Fruit fly (Drosophila melanogaster) whole organism, embryonic: ENCODE measurements around the gene ppk20.

ENCODE experiments used
- Ada2b ChIP-seq: fragments of 200-800 bp; sonication (Bioruptor generic); IDR thresholded peaks from 2 replicates; pipeline ENCODE4 v1.3.6; 2022; ENCODE audit warnings: missing biosample characterization, missing genetic modification characterization
- Adf1 ChIP-seq: fragments of 200-800 bp; sonication (Bioruptor generic); IDR thresholded peaks from 2 replicates; pipeline ENCODE4 v1.3.6; 2022; ENCODE audit warnings: missing biosample characterization, missing genetic modification characterization
- B-H2 ChIP-seq: fragments of 200-800 bp; sonication (Bioruptor generic); optimal IDR thresholded peaks from 2 replicates; lab custom pipeline; 2018; ENCODE audit warnings: missing biosample characterization, mild to moderate bottlenecking, missing genetic modification characterization
- CG11085 ChIP-seq: fragments of 200-800 bp; sonication (Bioruptor generic); IDR thresholded peaks from 2 replicates; pipeline ENCODE4 v1.3.6; 2022; ENCODE audit warnings: missing biosample characterization, missing genetic modification characterization
- CG12219 ChIP-seq: fragments of 200-800 bp; sonication (Bioruptor generic); optimal IDR thresholded peaks from 3 replicates; lab custom pipeline; 2018; ENCODE audit warnings: missing biosample characterization, mild to moderate bottlenecking, missing genetic modification characterization
- CG1233 ChIP-seq: fragments of 200-800 bp; sonication (Bioruptor generic); optimal IDR thresholded peaks from 4 replicates; lab custom pipeline; 2018; ENCODE audit warnings: missing biosample characterization, mild to moderate bottlenecking, missing genetic modification characterization
- CG15479 ChIP-seq: fragments of 200-800 bp; sonication (Bioruptor generic); optimal IDR thresholded peaks from 3 replicates; lab custom pipeline; 2019; ENCODE audit warnings: missing biosample characterization, mild to moderate bottlenecking, missing genetic modification characterization, moderate library complexity
- CG17186 ChIP-seq: fragments of 200-800 bp; sonication (Bioruptor generic); optimal IDR thresholded peaks from 3 replicates; lab custom pipeline; 2017; ENCODE audit warnings: missing biosample characterization, missing genetic modification reagents, missing genetic modification characterization
- CG17361 ChIP-seq: fragments of 200-800 bp; sonication (Bioruptor generic); IDR thresholded peaks from 3 replicates; pipeline ENCODE4 v1.3.6; 2022; ENCODE audit warnings: missing biosample characterization, missing genetic modification characterization
- CG18262 ChIP-seq: fragments of 200-800 bp; optimal IDR thresholded peaks from 3 replicates; lab custom pipeline; 2019; ENCODE audit warnings: missing biosample characterization, mild to moderate bottlenecking, missing genetic modification characterization, moderate library complexity
- CG32767 ChIP-seq: fragments of 200-800 bp; sonication (Bioruptor generic); IDR thresholded peaks from 2 replicates; pipeline ENCODE4 v1.3.6; 2022; ENCODE audit warnings: missing biosample characterization, missing genetic modification characterization
- CG32772 ChIP-seq: fragments of 200-800 bp; sonication (Bioruptor generic); IDR thresholded peaks from 2 replicates; pipeline ENCODE4 v1.3.6; 2022; ENCODE audit warnings: missing biosample characterization, missing genetic modification characterization
- CG34224 ChIP-seq: fragments of 200-800 bp; sonication (Bioruptor generic); IDR thresholded peaks from 3 replicates; pipeline ENCODE4 v1.3.6; 2022; ENCODE audit warnings: missing biosample characterization, missing genetic modification characterization; ENCODE audit not compliant: partially characterized antibody
- CG6689 ChIP-seq: fragments of 200-800 bp; sonication (Bioruptor generic); IDR thresholded peaks from 2 replicates; pipeline ENCODE4 v1.3.6; 2022; ENCODE audit warnings: missing biosample characterization, missing genetic modification characterization
- CG6791 ChIP-seq: fragments of 200-800 bp; sonication (Bioruptor generic); IDR thresholded peaks from 3 replicates; pipeline ENCODE4 v1.3.6; 2022; ENCODE audit warnings: missing biosample characterization, missing genetic modification characterization; ENCODE audit not compliant: partially characterized antibody
- CG8290 ChIP-seq, 3 experiments: fragments of 200-800 bp; sonication (Bioruptor generic); optimal IDR thresholded peaks; 2 replicates each; lab custom pipeline; 2016 to 2019; ENCODE audit warnings: missing biosample characterization in 3 of 3, missing genetic modification characterization in 3 of 3, mild to moderate bottlenecking in 2 of 3, moderate library complexity in 1 of 3
- Deaf1 ChIP-seq: fragments of 200-800 bp; optimal IDR thresholded peaks from 3 replicates; lab custom pipeline; 2019; ENCODE audit warnings: missing biosample characterization, mild to moderate bottlenecking, missing genetic modification characterization, moderate library complexity
- Dll ChIP-seq: fragments of 200-800 bp; sonication (Bioruptor generic); IDR thresholded peaks from 4 replicates; pipeline ENCODE4 v1.3.6; 2022; ENCODE audit warnings: missing biosample characterization, missing genetic modification characterization; ENCODE audit not compliant: partially characterized antibody
- H2.0 ChIP-seq: fragments of 200-800 bp; sonication (Bioruptor generic); IDR thresholded peaks from 2 replicates; pipeline ENCODE4 v1.3.6; 2022; ENCODE audit warnings: missing biosample characterization, missing genetic modification characterization
- Mad ChIP-seq: fragments of 200-800 bp; sonication (Bioruptor generic); optimal IDR thresholded peaks from 2 replicates; lab custom pipeline; 2016; ENCODE audit warnings: missing biosample characterization, missing genetic modification characterization
- NK7.1 ChIP-seq: fragments of 200-800 bp; sonication (Bioruptor generic); optimal IDR thresholded peaks from 3 replicates; lab custom pipeline; 2016; ENCODE audit warnings: missing biosample characterization, missing genetic modification characterization
- Trl ChIP-seq, 3 experiments: fragments of >200 bp in 2 of 3; fragments of 200-800 bp in 1 of 3; sonication (Bioruptor generic) in 1 of 3; optimal IDR thresholded peaks; 2 replicates in 1 of 3; 3 replicates in 2 of 3; lab custom pipeline; 2016 to 2017; ENCODE audit warnings: missing biosample characterization in 1 of 3, missing genetic modification characterization in 1 of 3
- YL-1 ChIP-seq: fragments of 200-800 bp; sonication (Bioruptor generic); optimal IDR thresholded peaks from 3 replicates; lab custom pipeline; 2017; ENCODE audit warnings: missing biosample characterization, mild to moderate bottlenecking, missing genetic modification characterization
- ac ChIP-seq: fragments of 200-800 bp; sonication (Bioruptor generic); optimal IDR thresholded peaks from 3 replicates; lab custom pipeline; 2017; ENCODE audit warnings: missing biosample characterization, mild to moderate bottlenecking, missing genetic modification characterization
- caup ChIP-seq: fragments of 200-800 bp; sonication (Bioruptor generic); optimal IDR thresholded peaks from 3 replicates; lab custom pipeline; 2017; ENCODE audit warnings: missing biosample characterization, mild to moderate bottlenecking, missing genetic modification characterization, moderate library complexity; ENCODE audit not compliant: severe bottlenecking
- cg ChIP-seq: fragments of 200-800 bp; sonication (Bioruptor generic); optimal IDR thresholded peaks from 3 replicates; lab custom pipeline; 2019; ENCODE audit warnings: missing biosample characterization, mild to moderate bottlenecking, missing genetic modification characterization, moderate library complexity
- chif ChIP-seq, 2 experiments: fragments of 200-800 bp; sonication (Bioruptor generic); optimal IDR thresholded peaks; 3 replicates each; lab custom pipeline; 2016; ENCODE audit warnings: missing biosample characterization in 2 of 2, missing genetic modification characterization in 2 of 2
- chinmo ChIP-seq: fragments of 200-800 bp; sonication (Bioruptor generic); IDR thresholded peaks from 4 replicates; pipeline ENCODE4 v1.3.6; 2022; ENCODE audit warnings: missing biosample characterization, missing genetic modification characterization; ENCODE audit not compliant: partially characterized antibody
- chm ChIP-seq: fragments of 200-800 bp; sonication (Bioruptor generic); IDR thresholded peaks from 2 replicates; pipeline ENCODE4 v1.3.6; 2022; ENCODE audit warnings: missing biosample characterization, missing genetic modification characterization
- danr ChIP-seq: fragments of 200-800 bp; sonication (Bioruptor generic); IDR thresholded peaks from 2 replicates; pipeline ENCODE4 v1.3.6; 2022; ENCODE audit warnings: missing biosample characterization, missing genetic modification characterization
- disco-r ChIP-seq: fragments of 200-800 bp; sonication (Bioruptor generic); optimal IDR thresholded peaks from 2 replicates; lab custom pipeline; 2016; ENCODE audit warnings: missing biosample characterization, missing genetic modification characterization
- dmrt11E ChIP-seq: fragments of 200-800 bp; sonication (Bioruptor generic); optimal IDR thresholded peaks from 3 replicates; lab custom pipeline; 2018; ENCODE audit warnings: missing biosample characterization, mild to moderate bottlenecking, missing genetic modification characterization, moderate library complexity
- exex ChIP-seq: fragments of 200-800 bp; sonication (Bioruptor generic); optimal IDR thresholded peaks from 4 replicates; lab custom pipeline; 2018; ENCODE audit warnings: missing biosample characterization, mild to moderate bottlenecking, missing genetic modification characterization, moderate library complexity
- grau ChIP-seq: fragments of 200-800 bp; optimal IDR thresholded peaks from 3 replicates; lab custom pipeline; 2019; ENCODE audit warnings: missing biosample characterization, mild to moderate bottlenecking, missing genetic modification characterization, moderate library complexity
- kni ChIP-seq: fragments of 200-800 bp; sonication (Bioruptor generic); optimal IDR thresholded peaks from 3 replicates; lab custom pipeline; 2017; ENCODE audit warnings: mild to moderate bottlenecking, missing biosample characterization, missing genetic modification reagents, missing genetic modification characterization
- lmd ChIP-seq: fragments of 200-800 bp; sonication (Bioruptor generic); IDR thresholded peaks from 2 replicates; pipeline ENCODE4 v1.3.6; 2022; ENCODE audit warnings: missing biosample characterization, missing genetic modification characterization
- luna ChIP-seq: fragments of 200-800 bp; sonication (Bioruptor generic); optimal IDR thresholded peaks from 2 replicates; lab custom pipeline; 2016; ENCODE audit warnings: missing biosample characterization, missing genetic modification characterization
- onecut ChIP-seq: fragments of 200-800 bp; sonication (Bioruptor generic); IDR thresholded peaks from 2 replicates; pipeline ENCODE4 v1.3.6; 2022; ENCODE audit warnings: missing biosample characterization, missing genetic modification characterization
- pan ChIP-seq, 4 experiments: fragments of >200 bp in 3 of 4; fragments of 200-800 bp in 1 of 4; sonication (Bioruptor generic) in 1 of 4; optimal IDR thresholded peaks in 3 of 4; IDR thresholded peaks in 1 of 4; 2 replicates each; pipeline versions ENCODE4 v1.3.6 to Lab custom; 2017 to 2022; ENCODE audit warnings: missing biosample characterization in 2 of 4, missing genetic modification characterization in 2 of 4, mixed read lengths in 1 of 4
- seq ChIP-seq: fragments of 200-800 bp; sonication (Bioruptor generic); IDR thresholded peaks from 2 replicates; pipeline ENCODE4 v1.3.6; 2022; ENCODE audit warnings: missing biosample characterization, missing genetic modification characterization
- slbo ChIP-seq: fragments of 200-800 bp; sonication (Bioruptor generic); IDR thresholded peaks from 2 replicates; pipeline ENCODE4 v1.3.6; 2022; ENCODE audit warnings: missing biosample characterization, missing genetic modification characterization
- sob ChIP-seq: fragments of 200-800 bp; sonication (Bioruptor generic); IDR thresholded peaks from 2 replicates; pipeline ENCODE4 v1.3.6; 2022; ENCODE audit warnings: missing biosample characterization, missing genetic modification characterization
- sr ChIP-seq: fragments of 200-800 bp; sonication (Bioruptor generic); IDR thresholded peaks from 3 replicates; pipeline ENCODE4 v1.3.6; 2022; ENCODE audit warnings: missing biosample characterization, missing genetic modification characterization
- ssp ChIP-seq: fragments of 200-800 bp; sonication (Bioruptor generic); IDR thresholded peaks from 2 replicates; pipeline ENCODE4 v1.3.6; 2022; ENCODE audit warnings: missing biosample characterization, missing genetic modification characterization
- zf30C ChIP-seq: fragments of 200-800 bp; sonication (Bioruptor generic); optimal IDR thresholded peaks from 3 replicates; lab custom pipeline; 2018; ENCODE audit warnings: missing biosample characterization, mild to moderate bottlenecking, missing genetic modification characterization
- zfh1 ChIP-seq: fragments of 200-800 bp; sonication (Bioruptor generic); IDR thresholded peaks from 3 replicates; pipeline ENCODE4 v1.3.6; 2022; ENCODE audit warnings: missing biosample characterization, missing genetic modification characterization

The ppk20 gene

dm6 chr3R:29696359-29696758 lies 27.7 kb upstream of the ppk20 start (continued):
- TF ChIP-seq sob (peak; percentile 9; the same call in 1 of the 2 replicates), Ada2b (0 out of 2 replicates have a peak, but pooled peaks have one; percentile 7), CG17361 (GFP tag; lab: Robert Waterston, UW) (0 out of 3 replicates have a peak, but pooled peaks have one; percentile 13), chif (GFP tag; optimal IDR thresholded peaks at IDR 0.05; lab: Kevin White, UChicago) (peak; percentile 21 to 50), exex (tag; lab: Kevin White, UChicago) (no peak), Mad (GFP tag; lab: Kevin White, UChicago) (no peak), zf30C (GFP tag; lab: Kevin White, UChicago) (peak; percentile 9), zfh1 (GFP tag; lab: Robert Waterston, UW) (peak; percentile 77), chm (no peak), ac (peak; percentile 16), kni (GFP tag; lab: Kevin White, UChicago) (no peak), dmrt11E (tag; lab: Kevin White, UChicago) (peak; percentile 71), H2.0 (GFP tag; lab: Robert Waterston, UW) (peak; percentile 40; the same call in 1 of the 2 replicates), pan (optimal IDR thresholded peaks at IDR 0.05; lab: Kevin White, UChicago) (no peak), pan (GFP tag; optimal IDR thresholded peaks at IDR 0.05 in 1 of 2, IDR thresholded peaks at IDR 0.05 in 1 of 2) (no peak), ssp (GFP tag; lab: Robert Waterston, UW) (0 out of 2 replicates have a peak, but pooled peaks have one; percentile 14), luna (GFP tag; lab: Kevin White, UChicago) (no peak)

- no peak for TF ChIP-seq CG1233 (GFP tag; lab: Kevin White, UChicago)
- TF ChIP-seq lmd (GFP tag; lab: Robert Waterston, UW): no peak
- TF ChIP-seq Ada2b: no peak
- TF ChIP-seq CG32772: no peak
- TF ChIP-seq CG11085 (GFP tag; lab: Robert Waterston, UW): no peak
- TF ChIP-seq sr: no peak
These were observed 27.1 kb upstream of the ppk20 start for dm6 chr3R:29695744-29696143.

- TF ChIP-seq YL-1 (no peak), CG15479 (GFP tag; lab: Kevin White, UChicago) (peak; percentile 10), CG32767 (GFP tag; lab: Robert Waterston, UW) (0 out of 2 replicates have a peak, but pooled peaks have one; percentile 15), B-H2 (GFP tag; lab: Kevin White, UChicago) (no peak), CG34224 (GFP tag; lab: Robert Waterston, UW) (0 out of 3 replicates have a peak, but pooled peaks have one; percentile 22), chinmo (GFP tag; lab: Robert Waterston, UW) (0 out of 4 replicates have a peak, but pooled peaks have one; percentile 17), CG12219 (no peak), caup (no peak), CG17186 (GFP tag; lab: Kevin White, UChicago) (no peak), CG6689 (GFP tag; lab: Robert Waterston, UW) (no peak), cg (GFP tag; lab: Kevin White, UChicago) (peak; percentile 81), grau (tag; lab: Kevin White, UChicago) (peak; percentile 6), seq (peak; percentile 84; the same call in 1 of the 2 replicates), Dll (peak; percentile 38; the same call in 1 of the 4 replicates), Trl (optimal IDR thresholded peaks at IDR 0.05; lab: Kevin White, UChicago) (peak in 1 of 2 experiments; percentile 24), Trl (GFP tag; optimal IDR thresholded peaks at IDR 0.05; lab: Kevin White, UChicago) (no peak), NK7.1 (GFP tag; lab: Kevin White, UChicago) (no peak), CG6791 (GFP tag; lab: Robert Waterston, UW) (0 out of 3 replicates have a peak, but pooled peaks have one; percentile 6), danr (GFP tag; lab: Robert Waterston, UW) (no peak), CG8290 (GFP tag; optimal IDR thresholded peaks at IDR 0.05; lab: Kevin White, UChicago) (no peak), CG8290 (tag; optimal IDR thresholded peaks at IDR 0.05; lab: Kevin White, UChicago) (no peak), Adf1 (GFP tag; lab: Robert Waterston, UW) (peak; percentile 91), disco-r (GFP tag; lab: Kevin White, UChicago) (no peak), Deaf1 (tag; lab: Kevin White, UChicago) (peak; percentile 10), slbo (GFP tag; lab: Robert Waterston, UW) (no peak), onecut (GFP tag; lab: Robert Waterston, UW) (no peak), CG18262 (tag; lab: Kevin White, UChicago) (no peak)
These were observed 23.4 kb upstream of the ppk20 start, which contains the start of gene dmrt99B for dm6 chr3R:29692009-29692641. dmrt99B (plus strand) TSS chr3R:29692591.
